Worm (Caenorhabditis elegans): ENCODE measurements around the gene daf-2.

daf-2 gene

DNA sequence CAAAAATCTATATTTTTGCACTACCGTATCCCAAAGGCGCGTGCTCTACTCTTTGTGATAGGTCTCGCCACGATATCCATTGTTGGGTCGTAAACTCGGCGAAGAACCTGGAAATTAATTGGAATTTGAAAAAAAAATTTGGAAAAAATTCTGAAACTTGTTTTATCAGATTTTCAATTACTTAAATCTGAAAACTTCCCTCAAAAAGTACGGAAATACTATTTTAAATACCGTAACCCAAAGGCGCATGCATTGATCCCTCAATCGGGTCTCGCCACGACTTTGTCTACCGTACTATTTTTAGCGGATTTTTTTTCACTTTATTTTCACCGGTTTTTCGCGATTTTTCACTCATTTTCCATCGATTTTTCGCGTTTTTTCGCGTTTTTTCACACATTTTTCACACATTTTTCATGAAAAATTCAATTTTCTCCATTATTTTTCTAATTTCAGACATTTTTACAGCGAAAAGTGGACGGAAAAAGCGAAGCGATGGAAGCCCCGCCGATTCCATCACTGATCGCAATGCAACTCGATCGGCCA is 93.9 kb downstream of the daf-2 start, which contains the start of gene H05C05.1 (continued):
- TF ChIP-seq ceh-100 (GFP tag; IDR thresholded peaks at IDR 0.05) (no peak), ceh-27 (GFP tag; optimal IDR thresholded peaks at IDR 0.05) (no peak), snpc-1.1 (tag; optimal IDR thresholded peaks at IDR 0.05; ENCODE audit: insufficient read depth) (no peak), C17E4.6 (GFP tag; IDR thresholded peaks at IDR 0.05) (no peak), Y95B8A.8 (GFP tag; IDR thresholded peaks at IDR 0.05) (0 out of 2 replicates have a peak, but pooled peaks have one; percentile 45), ztf-22 (GFP tag; optimal IDR thresholded peaks at IDR 0.05) (no peak), K11D2.4 (GFP tag; IDR thresholded peaks at IDR 0.05) (no peak), F10E7.11 (tag; optimal IDR thresholded peaks at IDR 0.05) (no peak), efl-1 (GFP tag; optimal IDR thresholded peaks at IDR 0.05) (peak; percentile 71), rpc-1 (optimal IDR thresholded peaks at IDR 0.05) (no peak), rpc-1 (tag; optimal IDR thresholded peaks at IDR 0.05) (no peak), akir-1 (GFP tag; optimal IDR thresholded peaks at IDR 0.05) (no peak), hrde-1 (tag; optimal IDR thresholded peaks at IDR 0.05; ENCODE audit: borderline replicate concordance) (peak; percentile 17), zim-3 (tag; optimal IDR thresholded peaks at IDR 0.05) (no peak), ceh-91 (GFP tag; IDR thresholded peaks at IDR 0.05) (peak; percentile 78), xnd-1 (tag; optimal IDR thresholded peaks at IDR 0.05) (peak; percentile 99), Y67H2A.10 (GFP tag; conservative IDR thresholded peaks at IDR 0.05) (no peak), unc-62 (GFP tag; optimal IDR thresholded peaks at IDR 0.05) (no peak), rec-8 (tag; optimal IDR thresholded peaks at IDR 0.05) (no peak), B0019.2 (GFP tag; conservative IDR thresholded peaks at IDR 0.05) (0 out of 2 replicates have a peak, but pooled peaks have one; percentile 24), K12H6.12 (tag; optimal IDR thresholded peaks at IDR 0.05) (no peak), atf-7 (tag; optimal IDR thresholded peaks at IDR 0.05) (no peak), lag-1 (GFP tag; IDR thresholded peaks at IDR 0.05) (no peak), bed-2 (GFP tag; IDR thresholded peaks at IDR 0.05) (no peak), mcd-1 (GFP tag; IDR thresholded peaks at IDR 0.05) (peak; percentile 70), dpl-1 (GFP tag; optimal IDR thresholded peaks at IDR 0.05) (peak; percentile 38), madf-10 (tag; optimal IDR thresholded peaks at IDR 0.05) (no peak), athp-1 (tag; optimal IDR thresholded peaks at IDR 0.05) (peak; percentile 20), nhr-179 (tag; optimal IDR thresholded peaks at IDR 0.05) (no peak), pha-4 (tag; optimal IDR thresholded peaks at IDR 0.05) (no peak), chd-7 (tag; optimal IDR thresholded peaks at IDR 0.05) (no peak), let-607 (tag; optimal IDR thresholded peaks at IDR 0.05) (no peak), pbrm-1 (GFP tag; IDR thresholded peaks at IDR 0.05) (no peak), hsf-1 (GFP tag; IDR thresholded peaks at IDR 0.05) (peak; percentile 60; the same call in 1 of the 2 replicates), nfyb-1 (GFP tag; IDR thresholded peaks at IDR 0.05) (no peak), Y56A3A.18 (GFP tag; IDR thresholded peaks at IDR 0.05) (no peak), tbp1 (GFP tag; optimal IDR thresholded peaks at IDR 0.05) (peak; percentile 46), madf-6 (GFP tag; IDR thresholded peaks at IDR 0.05) (peak; percentile 96), dox-1 (GFP tag; IDR thresholded peaks at IDR 0.05) (peak; percentile 78)

DNA sequence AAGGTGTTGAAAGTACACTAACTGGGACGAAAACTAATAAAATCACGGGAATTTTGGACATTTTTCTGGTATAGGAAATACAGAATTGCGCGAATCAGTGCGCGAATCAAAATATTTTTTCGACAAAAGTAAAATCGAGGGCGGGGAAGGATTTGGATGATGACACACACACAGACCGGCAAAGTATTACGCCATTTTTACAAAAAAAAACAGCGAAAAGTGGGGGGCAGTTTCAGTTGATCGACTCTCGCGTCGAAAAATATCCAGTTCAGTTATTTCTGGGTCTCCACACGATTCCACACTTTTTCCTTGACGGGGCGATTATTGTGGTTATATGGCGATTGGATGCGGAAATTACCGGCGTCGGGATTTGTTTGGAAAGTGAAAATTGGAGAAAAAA is 94.5 kb downstream of the daf-2 start, which contains the start of gene H05C05.4:
Gene H05C05.4, minus strand, starts transcription at position 101 of the 400 bp plus-strand sequence.
- 0 out of 2 replicates have a peak, but pooled peaks have one; percentile 3 for TF ChIP-seq madf-6 (GFP tag; IDR thresholded peaks at IDR 0.05)
- no peak for TF ChIP-seq gei-17 (GFP tag; optimal IDR thresholded peaks at IDR 0.05)
